Fruit fly (Drosophila melanogaster): ENCODE data around the gene Rbcn-3A.
A peak's percentile ranks its signal among the peaks of the same experiment; 100 is the strongest.

The Rbcn-3A gene

dm6 chrX:6225472-6226049 is 29.7 kb downstream of the Rbcn-3A start, which contains the start of gene dtn (continued):
- TF ChIP-seq zen2 (GFP tag; IDR thresholded peaks at IDR 0.05; ENCODE audit: partially characterized antibody), result no peak
- TF ChIP-seq Hr51 (GFP tag; optimal IDR thresholded peaks at IDR 0.05), result no peak
- TF ChIP-seq gfzf (GFP tag; optimal IDR thresholded peaks at IDR 0.05), result peak; percentile 85
- TF ChIP-seq Fer1 (GFP tag; optimal IDR thresholded peaks at IDR 0.05), result peak; percentile 33
- no peak for TF ChIP-seq Oli (tag; optimal IDR thresholded peaks at IDR 0.05)
- TF ChIP-seq stc (GFP tag; IDR thresholded peaks at IDR 0.05), result no peak
- TF ChIP-seq fd96Cb (tag; optimal IDR thresholded peaks at IDR 0.05), result no peak
- TF ChIP-seq Dref (GFP tag; IDR thresholded peaks at IDR 0.05), result peak; percentile 37
- TF ChIP-seq CG9727 (GFP tag; optimal IDR thresholded peaks at IDR 0.05), result no peak
- TF ChIP-seq CG8765 (GFP tag; IDR thresholded peaks at IDR 0.05), result no peak
- TF ChIP-seq oc (tag; optimal IDR thresholded peaks at IDR 0.05), result no peak
- no peak for TF ChIP-seq CG13775 (GFP tag; optimal IDR thresholded peaks at IDR 0.05)
- TF ChIP-seq lola (GFP tag; optimal IDR thresholded peaks at IDR 0.05), result no peak
- peak; percentile 73 for TF ChIP-seq nerfin-1 (tag; optimal IDR thresholded peaks at IDR 0.05)
- no peak for TF ChIP-seq nom (GFP tag; optimal IDR thresholded peaks at IDR 0.05)
- TF ChIP-seq CG3407 (GFP tag; optimal IDR thresholded peaks at IDR 0.05), result no peak
- TF ChIP-seq CG4730 (GFP tag; IDR thresholded peaks at IDR 0.05), result no peak
- TF ChIP-seq CG14710 (tag; optimal IDR thresholded peaks at IDR 0.05), result peak; percentile 99
- TF ChIP-seq emc (GFP tag; optimal IDR thresholded peaks at IDR 0.05), result no peak
- no peak for TF ChIP-seq B-H1 (GFP tag; IDR thresholded peaks at IDR 0.05)
- no peak for TF ChIP-seq CG9215 (GFP tag; IDR thresholded peaks at IDR 0.05)
- no peak for TF ChIP-seq jigr1 (GFP tag; IDR thresholded peaks at IDR 0.05)
- TF ChIP-seq CG32767 (GFP tag; IDR thresholded peaks at IDR 0.05), result peak; percentile 76; the same call in 1 of the 2 replicates
- no peak for TF ChIP-seq CG8089 (GFP tag; optimal IDR thresholded peaks at IDR 0.05)
- TF ChIP-seq CG34422 (GFP tag; IDR thresholded peaks at IDR 0.05), result 0 out of 3 replicates have a peak, but pooled peaks have one; percentile 27
- TF ChIP-seq gro (GFP tag; optimal IDR thresholded peaks at IDR 0.05), result no peak
- TF ChIP-seq onecut (GFP tag; IDR thresholded peaks at IDR 0.05), result peak; percentile 94
- TF ChIP-seq CG9797 (GFP tag; optimal IDR thresholded peaks at IDR 0.05), result peak; percentile 59
- no peak for TF ChIP-seq fd64A (GFP tag; optimal IDR thresholded peaks at IDR 0.05)
- TF ChIP-seq dati (GFP tag; IDR thresholded peaks at IDR 0.05), result no peak
- TF ChIP-seq CG17829 (tag; optimal IDR thresholded peaks at IDR 0.05), result peak; percentile 15
- TF ChIP-seq CG10267 (tag; optimal IDR thresholded peaks at IDR 0.05), result peak; percentile 13
- no peak for TF ChIP-seq CG1233 (GFP tag; optimal IDR thresholded peaks at IDR 0.05)
- TF ChIP-seq Hr3 (GFP tag; optimal IDR thresholded peaks at IDR 0.05), result no peak
- TF ChIP-seq p53 (GFP tag; optimal IDR thresholded peaks at IDR 0.05), result no peak
- no peak for TF ChIP-seq Atf6 (GFP tag; IDR thresholded peaks at IDR 0.05)
- TF ChIP-seq CG2116 (GFP tag; optimal IDR thresholded peaks at IDR 0.05), result no peak
- TF ChIP-seq tin (GFP tag; optimal IDR thresholded peaks at IDR 0.05), result no peak
- TF ChIP-seq CG7987 (GFP tag; optimal IDR thresholded peaks at IDR 0.05), result no peak
- TF ChIP-seq slbo (GFP tag; IDR thresholded peaks at IDR 0.05), result no peak
- no peak for TF ChIP-seq CG7372 (GFP tag; IDR thresholded peaks at IDR 0.05)
- 0 out of 3 replicates have a peak, but pooled peaks have one; percentile 13 for TF ChIP-seq Opbp (GFP tag; IDR thresholded peaks at IDR 0.05; ENCODE audit: partially characterized antibody)
- TF ChIP-seq D19B (GFP tag; optimal IDR thresholded peaks at IDR 0.05), result no peak
- TF ChIP-seq sob (GFP tag; IDR thresholded peaks at IDR 0.05), result 0 out of 2 replicates have a peak, but pooled peaks have one; percentile 24
- TF ChIP-seq BtbVII (GFP tag; optimal IDR thresholded peaks at IDR 0.05), result no peak
- no peak for TF ChIP-seq CG17912 (GFP tag; optimal IDR thresholded peaks at IDR 0.05)
- TF ChIP-seq ATbp (GFP tag; optimal IDR thresholded peaks at IDR 0.05), result no peak
- 0 out of 2 replicates have a peak, but pooled peaks have one; percentile 28 for TF ChIP-seq unc-4 (GFP tag; IDR thresholded peaks at IDR 0.05; ENCODE audit: partially characterized antibody)
- no peak for TF ChIP-seq CG1647 (GFP tag; optimal IDR thresholded peaks at IDR 0.05)
- TF ChIP-seq CG11398 (GFP tag; optimal IDR thresholded peaks at IDR 0.05), result no peak
